Worm (Caenorhabditis elegans): Measurements from ENCODE around the gene F41G3.18.

F41G3.18 gene

ce11 chrII:6768014-6768413 is at the start of gene F41G3.18:
Gene F41G3.18 (plus strand): TSS chrII:6768314.
- TF ChIP-seq him-1 (tag; optimal IDR thresholded peaks at IDR 0.05), result no peak
- no peak for TF ChIP-seq dao-5 (tag; optimal IDR thresholded peaks at IDR 0.05)
- TF ChIP-seq W03F9.2 (tag; optimal IDR thresholded peaks at IDR 0.05), result no peak

- TF ChIP-seq him-1 (tag; optimal IDR thresholded peaks at IDR 0.05) (peak; percentile 49), W03F9.2 (tag; optimal IDR thresholded peaks at IDR 0.05) (no peak), dao-5 (tag; optimal IDR thresholded peaks at IDR 0.05) (no peak)
Observed at ce11 chrII:6721581-6721980, 46.5 kb upstream of the F41G3.18 start.

DNA sequence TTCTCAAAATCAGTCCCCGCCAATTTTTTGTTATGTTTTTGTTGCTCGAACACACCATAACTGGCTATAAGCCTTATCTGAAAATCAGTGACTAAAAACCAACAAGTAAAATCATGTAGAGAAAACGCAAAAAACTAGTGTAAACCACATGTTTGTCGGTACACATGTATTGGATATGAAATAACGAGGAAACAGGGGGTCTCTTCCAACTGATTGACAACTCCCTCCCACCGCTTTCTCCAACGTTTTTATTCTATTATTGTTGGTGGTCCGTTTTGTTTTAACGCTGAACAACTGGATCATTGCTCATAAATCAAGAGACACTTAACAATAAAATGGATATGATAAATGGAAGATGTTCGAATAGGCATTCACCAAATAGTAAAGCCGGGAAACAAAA is 41.3 kb upstream of the F41G3.18 start:
- no peak for TF ChIP-seq W03F9.2 (tag; optimal IDR thresholded peaks at IDR 0.05)

DNA sequence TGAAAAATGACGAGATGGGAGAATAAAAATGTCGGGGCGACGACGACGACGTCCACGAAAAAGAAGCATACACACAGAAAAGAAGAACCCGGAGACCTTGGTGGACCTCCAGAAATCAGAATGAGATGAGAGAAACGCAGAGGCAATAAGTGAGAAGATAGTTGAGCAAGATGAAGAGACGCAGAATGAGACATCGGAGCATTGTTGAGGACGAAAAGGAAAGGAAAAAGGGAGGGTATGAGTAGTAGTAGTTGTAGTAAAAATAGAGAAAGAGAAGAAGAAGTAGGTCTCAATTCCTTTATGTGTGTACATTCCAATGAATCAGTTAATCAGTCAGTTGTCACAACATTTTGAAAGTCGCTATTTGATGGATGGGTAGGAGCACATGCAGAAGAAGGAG is 38.8 kb upstream of the F41G3.18 start, which contains the start of gene T14B4.8:
Gene T14B4.8 (minus strand): TSS at position 60 of the 400 bp plus-strand sequence.
- no peak for TF ChIP-seq dao-5 (tag; optimal IDR thresholded peaks at IDR 0.05)
- TF ChIP-seq W03F9.2 (tag; optimal IDR thresholded peaks at IDR 0.05), result no peak
- TF ChIP-seq him-1 (tag; optimal IDR thresholded peaks at IDR 0.05), result no peak

DNA sequence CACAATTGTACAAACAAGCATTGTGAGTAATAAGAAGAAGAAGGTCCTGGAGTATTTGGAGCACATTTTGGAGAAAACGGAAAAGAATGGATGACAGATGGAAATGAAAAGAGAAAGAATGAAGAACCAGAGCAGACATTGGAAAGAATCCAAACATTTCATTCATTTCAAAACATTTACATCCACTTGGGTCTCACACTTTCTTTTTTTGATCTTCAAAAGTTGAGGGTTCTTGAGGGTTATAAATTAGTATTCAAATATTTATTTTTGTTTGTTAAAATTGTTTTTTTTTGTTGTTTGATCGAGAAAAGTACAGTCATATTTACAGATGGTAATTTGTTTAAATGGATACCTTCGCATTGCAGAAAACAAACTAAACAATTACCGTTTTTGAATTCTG is 34.4 kb upstream of the F41G3.18 start, which contains the start of gene T14B4.9:
Gene T14B4.9 (minus strand): TSS at position 101 of the 400 bp plus-strand sequence.
- TF ChIP-seq W03F9.2 (tag; optimal IDR thresholded peaks at IDR 0.05) (no peak), him-1 (tag; optimal IDR thresholded peaks at IDR 0.05) (no peak), dao-5 (tag; optimal IDR thresholded peaks at IDR 0.05) (no peak)

DNA sequence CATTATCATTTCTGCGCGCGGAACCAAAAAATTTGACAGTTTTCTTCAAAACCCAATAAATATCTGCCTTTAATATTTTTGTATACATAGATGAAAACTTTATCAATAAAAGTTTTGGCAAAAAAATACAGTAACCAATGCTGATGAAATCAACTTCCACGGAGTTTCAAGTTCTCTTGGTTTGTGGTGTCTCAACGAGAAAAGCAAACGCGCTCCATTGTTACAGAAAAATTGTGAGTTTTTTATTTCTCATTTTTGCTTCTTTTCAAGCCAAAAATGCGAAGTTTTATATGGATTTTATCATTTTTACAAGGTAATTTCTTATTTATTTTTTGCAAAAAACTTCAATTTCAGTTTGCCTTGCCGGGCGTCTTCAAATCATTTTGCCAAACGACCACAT is 33.4 kb upstream of the F41G3.18 start, which contains the start of gene T14B4.3:
Gene T14B4.3 (plus strand): TSS at position 264 of the 400 bp plus-strand sequence.
- TF ChIP-seq W03F9.2 (tag; optimal IDR thresholded peaks at IDR 0.05) (peak; percentile 46), him-1 (tag; optimal IDR thresholded peaks at IDR 0.05) (no peak), dao-5 (tag; optimal IDR thresholded peaks at IDR 0.05) (no peak)

- TF ChIP-seq W03F9.2 (tag; optimal IDR thresholded peaks at IDR 0.05) (no peak), dao-5 (tag; optimal IDR thresholded peaks at IDR 0.05) (no peak), him-1 (tag; optimal IDR thresholded peaks at IDR 0.05) (no peak)
Observed at ce11 chrII:6736066-6736465, 32.0 kb upstream of the F41G3.18 start, which contains the start of gene mrps-18.C. Gene mrps-18.C (plus strand): TSS chrII:6736203.

DNA sequence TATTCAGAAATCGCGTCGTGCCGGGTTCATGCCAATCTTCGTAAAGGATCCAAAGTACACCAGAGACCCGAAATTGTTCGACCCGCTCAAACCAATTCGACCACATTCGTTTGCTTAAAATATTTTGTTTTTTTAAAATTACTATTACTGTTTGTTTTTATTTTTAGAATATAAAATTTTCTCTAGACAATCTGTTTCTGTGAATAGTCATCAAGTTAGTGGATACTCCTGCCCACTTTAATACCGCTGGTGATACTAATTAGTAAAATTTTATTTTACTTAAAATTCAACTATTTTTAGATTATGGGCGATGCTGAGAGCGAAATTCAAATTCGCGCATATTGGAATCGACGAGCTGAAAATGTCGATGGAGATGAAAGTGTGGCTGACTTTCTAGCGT is 31.5 kb upstream of the F41G3.18 start, which contains the start of gene T14B4.1:
Gene T14B4.1 (plus strand): TSS at position 301 of the 400 bp plus-strand sequence.
- TF ChIP-seq him-1 (tag; optimal IDR thresholded peaks at IDR 0.05) (no peak), W03F9.2 (tag; optimal IDR thresholded peaks at IDR 0.05) (no peak), dao-5 (tag; optimal IDR thresholded peaks at IDR 0.05) (no peak)

ce11 chrII:6741428-6741827 is 26.7 kb upstream of the F41G3.18 start, which contains the start of gene exos-8:
Gene exos-8 (plus strand): TSS chrII:6741691.
- no peak for TF ChIP-seq W03F9.2 (tag; optimal IDR thresholded peaks at IDR 0.05)
- TF ChIP-seq dao-5 (tag; optimal IDR thresholded peaks at IDR 0.05), result no peak
- TF ChIP-seq him-1 (tag; optimal IDR thresholded peaks at IDR 0.05), result peak; percentile 12

ce11 chrII:6742614-6743013 is 25.5 kb upstream of the F41G3.18 start, which contains the start of gene F41G3.6:
Gene F41G3.6 (plus strand): TSS chrII:6742914.
- TF ChIP-seq dao-5 (tag; optimal IDR thresholded peaks at IDR 0.05), result no peak
- TF ChIP-seq W03F9.2 (tag; optimal IDR thresholded peaks at IDR 0.05), result no peak
- TF ChIP-seq him-1 (tag; optimal IDR thresholded peaks at IDR 0.05), result no peak

DNA sequence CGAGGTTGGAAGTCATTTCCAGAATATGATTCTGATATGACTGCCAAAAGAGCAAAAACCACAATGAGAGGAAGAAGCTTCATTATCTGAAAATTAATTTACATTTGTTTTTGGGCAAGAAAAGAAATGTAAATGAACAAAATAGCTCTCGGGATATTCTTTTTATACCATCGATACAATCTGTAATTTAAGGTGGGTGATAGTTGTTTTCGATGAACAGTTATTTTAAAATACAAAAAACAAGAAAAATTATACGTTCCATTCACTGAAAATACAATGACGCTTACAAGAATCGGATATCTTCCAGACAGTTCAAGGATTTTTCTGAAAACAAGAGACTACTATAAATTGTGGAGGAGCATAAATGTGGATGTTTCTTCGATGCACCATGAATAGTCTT is 23.5 kb upstream of the F41G3.18 start, which contains the start of gene ins-15:
Gene ins-15 (minus strand): TSS at position 101 of the 400 bp plus-strand sequence.
- TF ChIP-seq him-1 (tag; optimal IDR thresholded peaks at IDR 0.05) (no peak), W03F9.2 (tag; optimal IDR thresholded peaks at IDR 0.05) (no peak), dao-5 (tag; optimal IDR thresholded peaks at IDR 0.05) (no peak)

- no peak for TF ChIP-seq dao-5 (tag; optimal IDR thresholded peaks at IDR 0.05)
- TF ChIP-seq him-1 (tag; optimal IDR thresholded peaks at IDR 0.05), result no peak
- TF ChIP-seq W03F9.2 (tag; optimal IDR thresholded peaks at IDR 0.05), result no peak
Observed at ce11 chrII:6745783-6746182, 22.3 kb upstream of the F41G3.18 start, which contains the start of gene ins-14. Gene ins-14 (minus strand): TSS chrII:6745814.

ce11 chrII:6746404-6746803 is 21.7 kb upstream of the F41G3.18 start, which contains the start of gene F41G3.5:
Gene F41G3.5 (plus strand): TSS chrII:6746704.
- TF ChIP-seq W03F9.2 (tag; optimal IDR thresholded peaks at IDR 0.05), result no peak
- TF ChIP-seq him-1 (tag; optimal IDR thresholded peaks at IDR 0.05), result no peak
- no peak for TF ChIP-seq dao-5 (tag; optimal IDR thresholded peaks at IDR 0.05)

DNA sequence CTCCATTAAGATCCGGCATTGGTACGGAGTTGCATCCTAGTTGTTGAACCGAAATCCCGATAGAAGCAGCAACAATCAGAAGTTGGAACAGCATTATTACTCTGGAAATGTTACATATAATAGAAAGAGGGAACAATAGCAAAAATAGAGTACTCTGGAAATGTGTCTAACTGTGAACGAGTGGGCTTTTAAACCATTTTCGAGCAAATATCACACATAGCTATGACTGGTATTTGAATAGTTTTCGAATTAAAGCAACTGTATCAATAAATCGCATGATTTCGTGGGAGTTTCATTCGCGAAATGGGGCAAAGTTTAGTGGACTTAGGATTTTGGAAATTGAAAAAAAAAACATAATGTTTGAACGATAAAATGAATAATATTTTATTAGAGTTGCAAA is 18.7 kb upstream of the F41G3.18 start, which contains the start of gene F41G3.10:
Gene F41G3.10 (minus strand): TSS at position 101 of the 400 bp plus-strand sequence.
- TF ChIP-seq him-1 (tag; optimal IDR thresholded peaks at IDR 0.05), result no peak
- no peak for TF ChIP-seq W03F9.2 (tag; optimal IDR thresholded peaks at IDR 0.05)
- no peak for TF ChIP-seq dao-5 (tag; optimal IDR thresholded peaks at IDR 0.05)

ce11 chrII:6750929-6751328 is 17.2 kb upstream of the F41G3.18 start, which contains the start of gene F41G3.20:
Gene F41G3.20 (minus strand): TSS chrII:6751029.
- TF ChIP-seq dao-5 (tag; optimal IDR thresholded peaks at IDR 0.05) (no peak), him-1 (tag; optimal IDR thresholded peaks at IDR 0.05) (no peak), W03F9.2 (tag; optimal IDR thresholded peaks at IDR 0.05) (no peak)
